Fruit fly (Drosophila melanogaster): ENCODE measurements around the gene pkaap.
A peak's percentile ranks its signal among the peaks of the same experiment; 100 is the strongest.

The pkaap gene

dm6 chr2L:16273439-16273838, 14.7 kb upstream of the pkaap start:
- TF ChIP-seq fd96Ca (GFP tag; IDR thresholded peaks at IDR 0.05) (no peak), EcR (GFP tag; optimal IDR thresholded peaks at IDR 0.05) (no peak), D1 (tag; optimal IDR thresholded peaks at IDR 0.05) (no peak), CG10348 (GFP tag; IDR thresholded peaks at IDR 0.05) (no peak), CG15710 (tag; optimal IDR thresholded peaks at IDR 0.05) (no peak), CG17806 (tag; optimal IDR thresholded peaks at IDR 0.05) (no peak), Pif1A (GFP tag; optimal IDR thresholded peaks at IDR 0.05) (no peak), Pif1B (GFP tag; optimal IDR thresholded peaks at IDR 0.05) (no peak), CG14655 (GFP tag; optimal IDR thresholded peaks at IDR 0.05) (no peak), Snoo (tag; optimal IDR thresholded peaks at IDR 0.05) (no peak), CG9948 (tag; optimal IDR thresholded peaks at IDR 0.05) (no peak), CG8301 (tag; optimal IDR thresholded peaks at IDR 0.05) (no peak), rn (GFP tag; IDR thresholded peaks at IDR 0.05) (no peak), CG32121 (GFP tag; IDR thresholded peaks at IDR 0.05) (no peak), CG4496 (GFP tag; IDR thresholded peaks at IDR 0.05) (no peak), CG12605 (GFP tag; IDR thresholded peaks at IDR 0.05) (no peak)

- TF ChIP-seq CG17806 (tag; optimal IDR thresholded peaks at IDR 0.05) (no peak), Pif1A (GFP tag; optimal IDR thresholded peaks at IDR 0.05) (no peak), Pif1B (GFP tag; optimal IDR thresholded peaks at IDR 0.05) (peak; percentile 21), CG9948 (tag; optimal IDR thresholded peaks at IDR 0.05) (no peak), CG8159 (tag; optimal IDR thresholded peaks at IDR 0.05) (no peak), gl (tag; optimal IDR thresholded peaks at IDR 0.05) (no peak), Ets98B (GFP tag; IDR thresholded peaks at IDR 0.05) (no peak; the same call in 1 of the 2 replicates), CG4496 (GFP tag; IDR thresholded peaks at IDR 0.05) (peak; percentile 44; the same call in 2 of the 3 replicates), CG34367 (tag; optimal IDR thresholded peaks at IDR 0.05) (no peak), CG8301 (tag; optimal IDR thresholded peaks at IDR 0.05) (no peak), fd96Ca (GFP tag; IDR thresholded peaks at IDR 0.05) (peak; percentile 46; the same call in 1 of the 3 replicates), EcR (GFP tag; optimal IDR thresholded peaks at IDR 0.05) (peak; percentile 75), rn (GFP tag; IDR thresholded peaks at IDR 0.05) (no peak), CG14655 (GFP tag; optimal IDR thresholded peaks at IDR 0.05) (no peak), CG32121 (GFP tag; IDR thresholded peaks at IDR 0.05) (peak; percentile 62)
These were observed 14.0 kb upstream of the pkaap start for dm6 chr2L:16274100-16274499.

- TF ChIP-seq Snoo (tag; optimal IDR thresholded peaks at IDR 0.05) (no peak), CG14655 (GFP tag; optimal IDR thresholded peaks at IDR 0.05) (no peak), fd96Ca (GFP tag; IDR thresholded peaks at IDR 0.05) (no peak), CG8159 (tag; optimal IDR thresholded peaks at IDR 0.05) (no peak), CG13204 (GFP tag; optimal IDR thresholded peaks at IDR 0.05) (no peak), Pif1A (GFP tag; optimal IDR thresholded peaks at IDR 0.05) (no peak), EcR (GFP tag; optimal IDR thresholded peaks at IDR 0.05) (no peak), CG9948 (tag; optimal IDR thresholded peaks at IDR 0.05) (no peak), CG8301 (tag; optimal IDR thresholded peaks at IDR 0.05) (no peak), CG10348 (GFP tag; IDR thresholded peaks at IDR 0.05) (no peak), rn (GFP tag; IDR thresholded peaks at IDR 0.05) (no peak), gl (tag; optimal IDR thresholded peaks at IDR 0.05) (no peak), CG4496 (GFP tag; IDR thresholded peaks at IDR 0.05) (no peak), Pif1B (GFP tag; optimal IDR thresholded peaks at IDR 0.05) (no peak)
These were observed 12.8 kb upstream of the pkaap start for dm6 chr2L:16275177-16275808.

dm6 chr2L:16275809-16276178, 12.3 kb upstream of the pkaap start:
- TF ChIP-seq D1 (tag; optimal IDR thresholded peaks at IDR 0.05) (no peak), CG10348 (GFP tag; IDR thresholded peaks at IDR 0.05) (no peak; the same call in 1 of the 2 replicates), CG34367 (tag; optimal IDR thresholded peaks at IDR 0.05) (peak; percentile 7), fd96Ca (GFP tag; IDR thresholded peaks at IDR 0.05) (peak; percentile 65; the same call in 2 of the 3 replicates), CG14655 (GFP tag; optimal IDR thresholded peaks at IDR 0.05) (peak; percentile 71), CG8159 (tag; optimal IDR thresholded peaks at IDR 0.05) (peak; percentile 67), CG32121 (GFP tag; IDR thresholded peaks at IDR 0.05) (peak; percentile 79; the same call in 1 of the 2 replicates), EcR (GFP tag; optimal IDR thresholded peaks at IDR 0.05) (peak; percentile 89), CG17806 (tag; optimal IDR thresholded peaks at IDR 0.05) (peak; percentile 51), CG15710 (tag; optimal IDR thresholded peaks at IDR 0.05) (peak; percentile 32), CG13204 (GFP tag; optimal IDR thresholded peaks at IDR 0.05) (no peak), Pif1B (GFP tag; optimal IDR thresholded peaks at IDR 0.05) (peak; percentile 34), CG8301 (tag; optimal IDR thresholded peaks at IDR 0.05) (peak; percentile 71), rn (GFP tag; IDR thresholded peaks at IDR 0.05) (0 out of 2 replicates have a peak, but pooled peaks have one; percentile 40), CG12605 (GFP tag; IDR thresholded peaks at IDR 0.05) (no peak), Ets98B (GFP tag; IDR thresholded peaks at IDR 0.05) (peak; percentile 66), CG4496 (GFP tag; IDR thresholded peaks at IDR 0.05) (peak; percentile 82), Pif1A (GFP tag; optimal IDR thresholded peaks at IDR 0.05) (peak; percentile 68), CG9948 (tag; optimal IDR thresholded peaks at IDR 0.05) (peak; percentile 49), gl (tag; optimal IDR thresholded peaks at IDR 0.05) (no peak), Snoo (tag; optimal IDR thresholded peaks at IDR 0.05) (peak; percentile 15)

dm6 chr2L:16276820-16277219, 11.3 kb upstream of the pkaap start:
- no peak for TF ChIP-seq Pif1B (GFP tag; optimal IDR thresholded peaks at IDR 0.05)
- 0 out of 3 replicates have a peak, but pooled peaks have one; percentile 35 for TF ChIP-seq CG4496 (GFP tag; IDR thresholded peaks at IDR 0.05)
- TF ChIP-seq rn (GFP tag; IDR thresholded peaks at IDR 0.05): no peak

dm6 chr2L:16277922-16278321, 10.2 kb upstream of the pkaap start:
- TF ChIP-seq Ets98B (GFP tag; IDR thresholded peaks at IDR 0.05) (no peak), CG10348 (GFP tag; IDR thresholded peaks at IDR 0.05) (no peak), CG15710 (tag; optimal IDR thresholded peaks at IDR 0.05) (no peak), CG9948 (tag; optimal IDR thresholded peaks at IDR 0.05) (no peak), Snoo (tag; optimal IDR thresholded peaks at IDR 0.05) (no peak), fd96Ca (GFP tag; IDR thresholded peaks at IDR 0.05) (no peak), EcR (GFP tag; optimal IDR thresholded peaks at IDR 0.05) (no peak), CG12605 (GFP tag; IDR thresholded peaks at IDR 0.05) (no peak)

All from whole organism, pupa.